Fruit fly (Drosophila melanogaster) S2 (cell line): Measurements from ENCODE around the gene Est-Q.

Experiments
- CG8478 ChIP-seq: fragments of >200 bp; optimal IDR thresholded peaks from 2 replicates; lab custom pipeline; 2018
- CTCF ChIP-seq, 2 experiments: fragments of >200 bp; optimal IDR thresholded peaks; 2 replicates each; lab custom pipeline; 2018

- TF ChIP-seq CTCF (optimal IDR thresholded peaks at IDR 0.05; lab: Kevin White, UChicago): peak; percentile 27 to 47
- no peak for TF ChIP-seq CG8478 (lab: Kevin White, UChicago)
These were observed 6.2 kb downstream of the Est-Q start, which contains the start of the genes Glg1 and M6 for dm6 chr3L:21507354-21507928.
